Fruit fly (Drosophila melanogaster) whole organism, embryonic: ENCODE results near the gene CG43446.

ENCODE experiments used
- Bdp1 ChIP-seq: fragments of 200-800 bp; sonication (Bioruptor generic); optimal IDR thresholded peaks from 3 replicates; lab custom pipeline; 2016; ENCODE audit warnings: missing biosample characterization, missing genetic modification characterization
- Bteb2 ChIP-seq: fragments of 200-800 bp; sonication (Bioruptor generic); optimal IDR thresholded peaks from 2 replicates; lab custom pipeline; 2016; ENCODE audit warnings: missing biosample characterization, missing genetic modification characterization
- CG10366 ChIP-seq: fragments of 200-800 bp; sonication (Bioruptor generic); IDR thresholded peaks from 2 replicates; pipeline ENCODE4 v1.3.6; 2022; ENCODE audit warnings: missing biosample characterization, missing genetic modification characterization
- CG11695 ChIP-seq: fragments of 200-800 bp; sonication (Bioruptor generic); IDR thresholded peaks from 3 replicates; pipeline ENCODE4 v1.3.6; 2022; ENCODE audit warnings: missing biosample characterization, missing genetic modification characterization
- CG1233 ChIP-seq: fragments of 200-800 bp; sonication (Bioruptor generic); optimal IDR thresholded peaks from 4 replicates; lab custom pipeline; 2018; ENCODE audit warnings: missing biosample characterization, mild to moderate bottlenecking, missing genetic modification characterization
- CG12942 ChIP-seq: fragments of 200-800 bp; sonication (Bioruptor generic); optimal IDR thresholded peaks from 3 replicates; lab custom pipeline; 2016; ENCODE audit warnings: missing biosample characterization, missing genetic modification characterization
- CG14050 ChIP-seq: fragments of 200-800 bp; sonication (Bioruptor generic); IDR thresholded peaks from 3 replicates; pipeline ENCODE4 v1.3.6; 2022; ENCODE audit warnings: missing biosample characterization, missing genetic modification characterization
- CG14441 ChIP-seq: fragments of 200-800 bp; sonication (Bioruptor generic); IDR thresholded peaks from 2 replicates; pipeline ENCODE4 v1.3.6; 2022; ENCODE audit warnings: missing biosample characterization, missing genetic modification characterization
- CG15479 ChIP-seq: fragments of 200-800 bp; sonication (Bioruptor generic); optimal IDR thresholded peaks from 3 replicates; lab custom pipeline; 2019; ENCODE audit warnings: missing biosample characterization, mild to moderate bottlenecking, missing genetic modification characterization, moderate library complexity
- CG15514 ChIP-seq: fragments of 200-800 bp; sonication (Bioruptor generic); optimal IDR thresholded peaks from 3 replicates; lab custom pipeline; 2017; ENCODE audit warnings: missing biosample characterization, missing genetic modification characterization, mild to moderate bottlenecking, moderate library complexity, missing genetic modification reagents
- CG16779 ChIP-seq: fragments of 200-800 bp; sonication (Bioruptor generic); IDR thresholded peaks from 2 replicates; pipeline ENCODE4 v1.3.6; 2022; ENCODE audit warnings: missing biosample characterization, missing genetic modification characterization
- CG17612 ChIP-seq: fragments of 200-800 bp; sonication (Bioruptor generic); IDR thresholded peaks from 2 replicates; pipeline ENCODE4 v1.3.6; 2022; ENCODE audit warnings: missing biosample characterization, missing genetic modification characterization
- CG18262 ChIP-seq: fragments of 200-800 bp; optimal IDR thresholded peaks from 3 replicates; lab custom pipeline; 2019; ENCODE audit warnings: missing biosample characterization, mild to moderate bottlenecking, missing genetic modification characterization, moderate library complexity
- CG18599 ChIP-seq: fragments of 200-800 bp; sonication (Bioruptor generic); optimal IDR thresholded peaks from 3 replicates; lab custom pipeline; 2017; ENCODE audit warnings: missing biosample characterization, missing genetic modification characterization, mild to moderate bottlenecking, moderate library complexity, missing genetic modification reagents
- CG30020 ChIP-seq: fragments of 200-800 bp; optimal IDR thresholded peaks from 2 replicates; lab custom pipeline; 2019; ENCODE audit warnings: missing biosample characterization, mild to moderate bottlenecking, missing genetic modification characterization, moderate library complexity
- CG3407 ChIP-seq: fragments of 200-800 bp; sonication (Bioruptor generic); optimal IDR thresholded peaks from 2 replicates; lab custom pipeline; 2018; ENCODE audit warnings: missing biosample characterization, mild to moderate bottlenecking, missing genetic modification characterization
- CG3995 ChIP-seq: fragments of 200-800 bp; sonication (Bioruptor generic); optimal IDR thresholded peaks from 3 replicates; lab custom pipeline; 2016; ENCODE audit warnings: missing biosample characterization, missing genetic modification characterization
- CG4360 ChIP-seq: fragments of 200-800 bp; sonication (Bioruptor generic); IDR thresholded peaks from 2 replicates; pipeline ENCODE4 v1.3.6; 2022; ENCODE audit warnings: missing biosample characterization, missing genetic modification characterization
- CG7928 ChIP-seq: fragments of 200-800 bp; sonication (Bioruptor generic); optimal IDR thresholded peaks from 2 replicates; lab custom pipeline; 2017; ENCODE audit warnings: missing biosample characterization, mild to moderate bottlenecking, missing genetic modification characterization
- CG9817 ChIP-seq: fragments of 200-800 bp; sonication (Bioruptor generic); optimal IDR thresholded peaks from 2 replicates; lab custom pipeline; 2018; ENCODE audit warnings: missing biosample characterization, mild to moderate bottlenecking, missing genetic modification characterization, moderate library complexity
- Dll ChIP-seq: fragments of 200-800 bp; sonication (Bioruptor generic); IDR thresholded peaks from 4 replicates; pipeline ENCODE4 v1.3.6; 2022; ENCODE audit warnings: missing biosample characterization, missing genetic modification characterization; ENCODE audit not compliant: partially characterized antibody
- Doc3 ChIP-seq: fragments of 200-800 bp; sonication (Bioruptor generic); IDR thresholded peaks from 3 replicates; pipeline ENCODE4 v1.3.6; 2022; ENCODE audit warnings: missing biosample characterization, missing genetic modification characterization; ENCODE audit not compliant: partially characterized antibody
- Fer2 ChIP-seq: fragments of 200-800 bp; sonication (Bioruptor generic); optimal IDR thresholded peaks from 2 replicates; lab custom pipeline; 2018; ENCODE audit warnings: missing biosample characterization, mild to moderate bottlenecking, missing genetic modification characterization, moderate library complexity
- H2.0 ChIP-seq: fragments of 200-800 bp; sonication (Bioruptor generic); IDR thresholded peaks from 2 replicates; pipeline ENCODE4 v1.3.6; 2022; ENCODE audit warnings: missing biosample characterization, missing genetic modification characterization
- Hand ChIP-seq: fragments of 200-800 bp; sonication (Bioruptor generic); optimal IDR thresholded peaks from 2 replicates; lab custom pipeline; 2017; ENCODE audit warnings: mild to moderate bottlenecking, missing biosample characterization, missing genetic modification reagents, missing genetic modification characterization
- Hmx ChIP-seq: fragments of 200-800 bp; sonication (Bioruptor generic); optimal IDR thresholded peaks from 2 replicates; lab custom pipeline; 2016; ENCODE audit warnings: missing biosample characterization, missing genetic modification characterization
- Lhr ChIP-seq: fragments of 200-800 bp; sonication (Bioruptor generic); optimal IDR thresholded peaks from 3 replicates; lab custom pipeline; 2017; ENCODE audit warnings: mild to moderate bottlenecking, missing biosample characterization, missing genetic modification reagents, missing genetic modification characterization
- Meics ChIP-seq: fragments of 200-800 bp; sonication (Bioruptor generic); optimal IDR thresholded peaks from 2 replicates; lab custom pipeline; 2017; ENCODE audit warnings: missing biosample characterization, mild to moderate bottlenecking, missing genetic modification characterization
- Mes4 ChIP-seq: fragments of 200-800 bp; sonication (Bioruptor generic); optimal IDR thresholded peaks from 2 replicates; lab custom pipeline; 2016; ENCODE audit warnings: missing biosample characterization, missing genetic modification characterization
- NfI ChIP-seq: fragments of 200-800 bp; sonication (Bioruptor generic); optimal IDR thresholded peaks from 3 replicates; lab custom pipeline; 2018; ENCODE audit warnings: missing biosample characterization, mild to moderate bottlenecking, missing genetic modification characterization, moderate library complexity
- Ravus ChIP-seq: fragments of 200-800 bp; sonication (Bioruptor generic); IDR thresholded peaks from 2 replicates; pipeline ENCODE4 v1.3.6; 2022; ENCODE audit warnings: missing biosample characterization, missing genetic modification characterization
- Sin3A ChIP-seq: fragments of >200 bp; optimal IDR thresholded peaks from 2 replicates; lab custom pipeline; 2018
- Taf1 ChIP-seq: fragments of 200-800 bp; sonication (Bioruptor generic); IDR thresholded peaks from 2 replicates; pipeline ENCODE4 v1.3.6; 2022; ENCODE audit warnings: missing biosample characterization, missing genetic modification characterization
- Trl ChIP-seq, 3 experiments: fragments of >200 bp in 2 of 3; fragments of 200-800 bp in 1 of 3; sonication (Bioruptor generic) in 1 of 3; optimal IDR thresholded peaks; 2 replicates in 1 of 3; 3 replicates in 2 of 3; lab custom pipeline; 2016 to 2017; ENCODE audit warnings: missing biosample characterization in 1 of 3, missing genetic modification characterization in 1 of 3
- abd-A ChIP-seq: fragments of 200-800 bp; sonication (Bioruptor generic); optimal IDR thresholded peaks from 3 replicates; lab custom pipeline; 2019; ENCODE audit warnings: missing biosample characterization, mild to moderate bottlenecking, missing genetic modification characterization, moderate library complexity
- ci ChIP-seq: fragments of 200-800 bp; sonication (Bioruptor generic); IDR thresholded peaks from 3 replicates; pipeline ENCODE4 v1.3.6; 2022; ENCODE audit warnings: missing biosample characterization, missing genetic modification characterization
- croc ChIP-seq: fragments of 200-800 bp; sonication (Bioruptor generic); conservative IDR thresholded peaks from 3 replicates; pipeline ENCODE4 v1.3.6; 2022; ENCODE audit warnings: missing biosample characterization, missing genetic modification characterization
- cwo ChIP-seq: fragments of 200-800 bp; sonication (Bioruptor generic); optimal IDR thresholded peaks from 3 replicates; lab custom pipeline; 2017; ENCODE audit warnings: missing biosample characterization, missing genetic modification characterization, mild to moderate bottlenecking, moderate library complexity, missing genetic modification reagents
- dati ChIP-seq: fragments of 200-800 bp; sonication (Bioruptor generic); IDR thresholded peaks from 2 replicates; pipeline ENCODE4 v1.3.6; 2022; ENCODE audit warnings: missing biosample characterization, missing genetic modification characterization
- fd102C ChIP-seq: fragments of 200-800 bp; sonication (Bioruptor generic); optimal IDR thresholded peaks from 2 replicates; lab custom pipeline; 2018; ENCODE audit warnings: missing biosample characterization, mild to moderate bottlenecking, missing genetic modification characterization, moderate library complexity
- grau ChIP-seq: fragments of 200-800 bp; optimal IDR thresholded peaks from 3 replicates; lab custom pipeline; 2019; ENCODE audit warnings: missing biosample characterization, mild to moderate bottlenecking, missing genetic modification characterization, moderate library complexity
- jumu ChIP-seq: fragments of 200-800 bp; sonication (Bioruptor generic); optimal IDR thresholded peaks from 3 replicates; lab custom pipeline; 2016; ENCODE audit warnings: missing biosample characterization, missing genetic modification characterization
- ken ChIP-seq: fragments of 200-800 bp; sonication (Bioruptor generic); IDR thresholded peaks from 3 replicates; pipeline ENCODE4 v1.3.6; 2022; ENCODE audit warnings: missing biosample characterization, missing genetic modification characterization
- peb ChIP-seq: fragments of 200-800 bp; sonication (Bioruptor generic); IDR thresholded peaks from 2 replicates; pipeline ENCODE4 v1.3.6; 2022; ENCODE audit warnings: missing biosample characterization, missing genetic modification characterization
- pum ChIP-seq: fragments of 200-800 bp; sonication (Bioruptor generic); optimal IDR thresholded peaks from 2 replicates; lab custom pipeline; 2016; ENCODE audit warnings: missing biosample characterization, missing genetic modification characterization
- ranshi ChIP-seq: fragments of 200-800 bp; sonication (Bioruptor generic); IDR thresholded peaks from 2 replicates; pipeline ENCODE4 v1.3.6; 2022; ENCODE audit warnings: missing biosample characterization, missing genetic modification characterization
- scrt ChIP-seq: fragments of 200-800 bp; sonication (Bioruptor generic); optimal IDR thresholded peaks from 2 replicates; lab custom pipeline; 2018; ENCODE audit warnings: missing biosample characterization, mild to moderate bottlenecking, missing genetic modification characterization, moderate library complexity
- sug ChIP-seq: fragments of 200-800 bp; optimal IDR thresholded peaks from 2 replicates; lab custom pipeline; 2019; ENCODE audit warnings: missing biosample characterization, mild to moderate bottlenecking, missing genetic modification characterization, moderate library complexity
- tio ChIP-seq: fragments of 200-800 bp; sonication (Bioruptor generic); optimal IDR thresholded peaks from 2 replicates; lab custom pipeline; 2017; ENCODE audit warnings: missing biosample characterization, missing genetic modification characterization, inconsistent platforms
- trem ChIP-seq: fragments of 200-800 bp; optimal IDR thresholded peaks from 3 replicates; lab custom pipeline; 2019; ENCODE audit warnings: missing biosample characterization, mild to moderate bottlenecking, missing genetic modification characterization, moderate library complexity
- ttk ChIP-seq: fragments of 200-800 bp; sonication (Bioruptor generic); IDR thresholded peaks from 2 replicates; pipeline ENCODE4 v2.1.2; 2022; ENCODE audit warnings: missing biosample characterization, missing genetic modification characterization

Gene CG43446

dm6 chr3R:20977846-20978295, 9.9 kb downstream of the CG43446 start, which contains the start of gene Calx (continued):
- TF ChIP-seq CG15514 (no peak), CG12942 (GFP tag; lab: Kevin White, UChicago) (no peak), dati (GFP tag; lab: Robert Waterston, UW) (no peak), Mes4 (GFP tag; lab: Kevin White, UChicago) (no peak), trem (tag; lab: Kevin White, UChicago) (no peak), sug (tag; lab: Kevin White, UChicago) (peak; percentile 32), Bdp1 (GFP tag; lab: Kevin White, UChicago) (no peak), CG3407 (GFP tag; lab: Kevin White, UChicago) (no peak), Meics (GFP tag; lab: Kevin White, UChicago) (no peak), Trl (optimal IDR thresholded peaks at IDR 0.05; lab: Kevin White, UChicago) (peak; percentile 49 to 51), Trl (GFP tag; optimal IDR thresholded peaks at IDR 0.05; lab: Kevin White, UChicago) (no peak), CG1233 (GFP tag; lab: Kevin White, UChicago) (no peak), ci (GFP tag; lab: Robert Waterston, UW) (peak; percentile 14; the same call in 1 of the 3 replicates), CG30020 (tag; lab: Kevin White, UChicago) (no peak), CG14441 (GFP tag; lab: Robert Waterston, UW) (no peak), Taf1 (no peak), CG18599 (GFP tag; lab: Kevin White, UChicago) (peak; percentile 28), CG15479 (GFP tag; lab: Kevin White, UChicago) (peak; percentile 66), peb (GFP tag; lab: Robert Waterston, UW) (no peak), cwo (GFP tag; lab: Kevin White, UChicago) (no peak), Ravus (no peak), ken (GFP tag; lab: Robert Waterston, UW) (peak; percentile 67; the same call in 2 of the 3 replicates), CG16779 (GFP tag; lab: Robert Waterston, UW) (no peak), CG3995 (GFP tag; lab: Kevin White, UChicago) (no peak), Fer2 (tag; lab: Kevin White, UChicago) (no peak), pum (GFP tag; lab: Kevin White, UChicago) (no peak), Lhr (GFP tag; lab: Kevin White, UChicago) (no peak), CG17612 (no peak), Hmx (GFP tag; lab: Kevin White, UChicago) (no peak), CG9817 (tag; lab: Kevin White, UChicago) (no peak), tio (GFP tag; lab: Kevin White, UChicago) (no peak), jumu (GFP tag; lab: Kevin White, UChicago) (no peak), Hand (GFP tag; lab: Kevin White, UChicago) (no peak), grau (no peak), Bteb2 (GFP tag; lab: Kevin White, UChicago) (no peak), Sin3A (lab: Kevin White, UChicago) (no peak), CG18262 (tag; lab: Kevin White, UChicago) (no peak), ttk (no peak), CG10366 (GFP tag; lab: Robert Waterston, UW) (no peak), CG4360 (peak; percentile 71; the same call in 1 of the 2 replicates), CG11695 (no peak), Doc3 (GFP tag; lab: Robert Waterston, UW) (no peak), abd-A (tag; lab: Kevin White, UChicago) (peak; percentile 78), CG14050 (GFP tag; lab: Robert Waterston, UW) (no peak), croc (GFP tag; lab: Robert Waterston, UW) (no peak), scrt (GFP tag; lab: Kevin White, UChicago) (peak; percentile 35), CG7928 (GFP tag; lab: Kevin White, UChicago) (no peak), NfI (GFP tag; lab: Kevin White, UChicago) (no peak), Dll (no peak), fd102C (GFP tag; lab: Kevin White, UChicago) (no peak), ranshi (no peak), H2.0 (GFP tag; lab: Robert Waterston, UW) (no peak)
